Fruit fly (Drosophila melanogaster) whole organism, embryonic: ENCODE results near the gene trbd.

Source experiments
- Antp ChIP-seq: fragments of 200-800 bp; sonication (Bioruptor generic); optimal IDR thresholded peaks from 3 replicates; lab custom pipeline; 2016; ENCODE audit warnings: missing biosample characterization, missing genetic modification characterization
- Atf3 ChIP-seq: fragments of 200-800 bp; sonication (Bioruptor generic); optimal IDR thresholded peaks from 3 replicates; lab custom pipeline; 2016; ENCODE audit warnings: missing biosample characterization, missing genetic modification characterization
- CG10321 ChIP-seq: fragments of 200-800 bp; sonication (Bioruptor generic); IDR thresholded peaks from 2 replicates; pipeline ENCODE4 v1.3.6; 2022; ENCODE audit warnings: missing biosample characterization, missing genetic modification characterization
- CG11398 ChIP-seq: fragments of 200-800 bp; sonication (Bioruptor generic); optimal IDR thresholded peaks from 2 replicates; lab custom pipeline; 2016; ENCODE audit warnings: missing biosample characterization, missing genetic modification characterization
- CG12155 ChIP-seq: fragments of 200-800 bp; sonication (Bioruptor generic); optimal IDR thresholded peaks from 3 replicates; lab custom pipeline; 2016; ENCODE audit warnings: missing biosample characterization, missing genetic modification characterization
- CG12219 ChIP-seq: fragments of 200-800 bp; sonication (Bioruptor generic); optimal IDR thresholded peaks from 3 replicates; lab custom pipeline; 2018; ENCODE audit warnings: missing biosample characterization, mild to moderate bottlenecking, missing genetic modification characterization
- CG1233 ChIP-seq: fragments of 200-800 bp; sonication (Bioruptor generic); optimal IDR thresholded peaks from 4 replicates; lab custom pipeline; 2018; ENCODE audit warnings: missing biosample characterization, mild to moderate bottlenecking, missing genetic modification characterization
- CG12744 ChIP-seq: fragments of 200-800 bp; sonication (Bioruptor generic); optimal IDR thresholded peaks from 2 replicates; lab custom pipeline; 2016; ENCODE audit warnings: missing biosample characterization, missing genetic modification characterization
- CG14014 ChIP-seq: fragments of 200-800 bp; sonication (Bioruptor generic); IDR thresholded peaks from 2 replicates; pipeline ENCODE4 v1.3.6; 2022; ENCODE audit warnings: missing biosample characterization, missing genetic modification characterization
- CG14441 ChIP-seq: fragments of 200-800 bp; sonication (Bioruptor generic); IDR thresholded peaks from 2 replicates; pipeline ENCODE4 v1.3.6; 2022; ENCODE audit warnings: missing biosample characterization, missing genetic modification characterization
- CG14860 ChIP-seq: fragments of 200-800 bp; sonication (Bioruptor generic); IDR thresholded peaks from 3 replicates; pipeline ENCODE4 v1.3.6; 2022; ENCODE audit warnings: missing biosample characterization, missing genetic modification characterization; ENCODE audit not compliant: partially characterized antibody
- CG17829 ChIP-seq: fragments of 200-800 bp; optimal IDR thresholded peaks from 2 replicates; lab custom pipeline; 2019; ENCODE audit warnings: missing biosample characterization, mild to moderate bottlenecking, missing genetic modification characterization, moderate library complexity
- CG18011 ChIP-seq: fragments of 200-800 bp; sonication (Bioruptor generic); optimal IDR thresholded peaks from 2 replicates; lab custom pipeline; 2017; ENCODE audit warnings: missing biosample characterization, missing genetic modification characterization, mild to moderate bottlenecking, moderate library complexity, missing genotype
- CG31224 ChIP-seq: fragments of 200-800 bp; sonication (Bioruptor generic); IDR thresholded peaks from 2 replicates; pipeline ENCODE4 v1.3.6; 2022; ENCODE audit warnings: missing biosample characterization, missing genetic modification characterization
- CG3838 ChIP-seq: fragments of 200-800 bp; sonication (Bioruptor generic); optimal IDR thresholded peaks from 3 replicates; lab custom pipeline; 2016; ENCODE audit warnings: missing biosample characterization, missing genetic modification characterization
- CG3847 ChIP-seq: fragments of 200-800 bp; sonication (Bioruptor generic); IDR thresholded peaks from 2 replicates; pipeline ENCODE4 v1.3.6; 2022; ENCODE audit warnings: missing biosample characterization, missing genetic modification characterization
- CG3995 ChIP-seq: fragments of 200-800 bp; sonication (Bioruptor generic); optimal IDR thresholded peaks from 3 replicates; lab custom pipeline; 2016; ENCODE audit warnings: missing biosample characterization, missing genetic modification characterization
- CG6654 ChIP-seq: fragments of 200-800 bp; sonication (Bioruptor generic); optimal IDR thresholded peaks from 2 replicates; lab custom pipeline; 2017; ENCODE audit warnings: missing biosample characterization, mild to moderate bottlenecking, missing genetic modification characterization
- CG6854 ChIP-seq: fragments of 200-800 bp; sonication (Bioruptor generic); optimal IDR thresholded peaks from 3 replicates; lab custom pipeline; 2017; ENCODE audit warnings: missing biosample characterization, mild to moderate bottlenecking, missing genetic modification characterization
- Dp ChIP-seq: fragments of 200-800 bp; sonication (Bioruptor generic); optimal IDR thresholded peaks from 2 replicates; lab custom pipeline; 2018; ENCODE audit warnings: missing biosample characterization, mild to moderate bottlenecking, missing genetic modification characterization, moderate library complexity
- Dref ChIP-seq: fragments of 200-800 bp; sonication (Bioruptor generic); IDR thresholded peaks from 2 replicates; pipeline ENCODE4 v1.3.6; 2022; ENCODE audit warnings: missing biosample characterization, missing genetic modification characterization
- Drgx ChIP-seq: fragments of 200-800 bp; sonication (Bioruptor generic); IDR thresholded peaks from 2 replicates; pipeline ENCODE4 v1.3.6; 2022; ENCODE audit warnings: missing biosample characterization, missing genetic modification characterization
- Eip74EF ChIP-seq, 2 experiments: fragments of 200-800 bp in 1 of 2; fragments of >200 bp in 1 of 2; sonication (Bioruptor generic) in 1 of 2; optimal IDR thresholded peaks; 2 replicates each; lab custom pipeline; 2017 to 2019; ENCODE audit warnings: missing biosample characterization in 2 of 2, missing genetic modification characterization in 2 of 2, mild to moderate bottlenecking in 1 of 2, moderate library complexity in 1 of 2
- Elba2 ChIP-seq: fragments of 200-800 bp; sonication (Bioruptor generic); optimal IDR thresholded peaks from 3 replicates; lab custom pipeline; 2016; ENCODE audit warnings: missing biosample characterization, missing genetic modification characterization
- Ets97D ChIP-seq: fragments of 200-800 bp; sonication (Bioruptor generic); optimal IDR thresholded peaks from 3 replicates; lab custom pipeline; 2016; ENCODE audit warnings: missing biosample characterization, missing genetic modification characterization
- Fer2 ChIP-seq: fragments of 200-800 bp; sonication (Bioruptor generic); optimal IDR thresholded peaks from 2 replicates; lab custom pipeline; 2018; ENCODE audit warnings: missing biosample characterization, mild to moderate bottlenecking, missing genetic modification characterization, moderate library complexity
- Gug ChIP-seq: fragments of 200-800 bp; sonication (Bioruptor generic); IDR thresholded peaks from 4 replicates; pipeline ENCODE4 v1.3.6; 2022; ENCODE audit warnings: missing biosample characterization, missing genetic modification characterization
- Hey ChIP-seq: fragments of 200-800 bp; sonication (Bioruptor generic); optimal IDR thresholded peaks from 3 replicates; lab custom pipeline; 2018; ENCODE audit warnings: missing biosample characterization, mild to moderate bottlenecking, missing genetic modification characterization
- Hr39 ChIP-seq: fragments of >200 bp; optimal IDR thresholded peaks from 2 replicates; lab custom pipeline; 2017
- Med ChIP-seq: fragments of 200-800 bp; sonication (Bioruptor generic); peaks from one replicate; lab custom pipeline; 2016; ENCODE audit warnings: missing biosample characterization, missing genetic modification characterization, mild to moderate bottlenecking, inconsistent platforms, moderate library complexity
- Nf-YA ChIP-seq: fragments of 200-800 bp; sonication (Bioruptor generic); IDR thresholded peaks from 2 replicates; pipeline ENCODE4 v1.3.6; 2022; ENCODE audit warnings: missing biosample characterization, missing genetic modification characterization
- Nf-YC ChIP-seq: fragments of 200-800 bp; optimal IDR thresholded peaks from 3 replicates; lab custom pipeline; 2019; ENCODE audit warnings: missing biosample characterization, mild to moderate bottlenecking, missing genetic modification characterization, moderate library complexity
- Sox102F ChIP-seq: fragments of 200-800 bp; sonication (Bioruptor generic); optimal IDR thresholded peaks from 2 replicates; lab custom pipeline; 2018; ENCODE audit warnings: missing biosample characterization, mild to moderate bottlenecking, missing genetic modification characterization, moderate library complexity
- Taf1 ChIP-seq: fragments of 200-800 bp; sonication (Bioruptor generic); IDR thresholded peaks from 2 replicates; pipeline ENCODE4 v1.3.6; 2022; ENCODE audit warnings: missing biosample characterization, missing genetic modification characterization
- abd-A ChIP-seq: fragments of 200-800 bp; sonication (Bioruptor generic); optimal IDR thresholded peaks from 3 replicates; lab custom pipeline; 2019; ENCODE audit warnings: missing biosample characterization, mild to moderate bottlenecking, missing genetic modification characterization, moderate library complexity
- cad ChIP-seq: fragments of >200 bp; optimal IDR thresholded peaks from 2 replicates; lab custom pipeline; 2017; ENCODE audit warnings: missing biosample characterization, missing genetic modification characterization
- da ChIP-seq: fragments of 200-800 bp; sonication (Bioruptor generic); optimal IDR thresholded peaks from 2 replicates; lab custom pipeline; 2016; ENCODE audit warnings: missing biosample characterization, missing genetic modification characterization
- disco-r ChIP-seq: fragments of 200-800 bp; sonication (Bioruptor generic); optimal IDR thresholded peaks from 2 replicates; lab custom pipeline; 2016; ENCODE audit warnings: missing biosample characterization, missing genetic modification characterization
- fd3F ChIP-seq: fragments of 200-800 bp; sonication (Bioruptor generic); optimal IDR thresholded peaks from 2 replicates; lab custom pipeline; 2018; ENCODE audit warnings: missing biosample characterization, mild to moderate bottlenecking, missing genetic modification characterization, moderate library complexity
- gsb ChIP-seq: fragments of 200-800 bp; sonication (Bioruptor generic); IDR thresholded peaks from 2 replicates; pipeline ENCODE4 v1.3.6; 2022; ENCODE audit warnings: missing biosample characterization, missing genetic modification characterization
- her ChIP-seq: fragments of 200-800 bp; sonication (Bioruptor generic); optimal IDR thresholded peaks from 2 replicates; lab custom pipeline; 2016; ENCODE audit warnings: missing biosample characterization, missing genetic modification characterization
- hkb ChIP-seq, 2 experiments: fragments of 200-800 bp in 1 of 2; fragments of >200 bp in 1 of 2; sonication (Bioruptor generic) in 1 of 2; IDR thresholded peaks in 1 of 2; optimal IDR thresholded peaks in 1 of 2; 2 replicates each; pipeline versions ENCODE4 v1.3.6 to Lab custom; 2017 to 2022; ENCODE audit warnings: missing biosample characterization in 1 of 2, missing genetic modification characterization in 1 of 2
- kah ChIP-seq: fragments of 200-800 bp; sonication (Bioruptor generic); optimal IDR thresholded peaks from 2 replicates; lab custom pipeline; 2018; ENCODE audit warnings: missing biosample characterization, mild to moderate bottlenecking, missing genetic modification characterization
- oc ChIP-seq: fragments of 200-800 bp; sonication (Bioruptor generic); optimal IDR thresholded peaks from 2 replicates; lab custom pipeline; 2018; ENCODE audit warnings: missing biosample characterization, mild to moderate bottlenecking, missing genetic modification characterization, moderate library complexity
- pnt ChIP-seq: fragments of 200-800 bp; sonication (Bioruptor generic); optimal IDR thresholded peaks from 3 replicates; lab custom pipeline; 2016; ENCODE audit warnings: missing biosample characterization, missing genetic modification characterization
- schlank ChIP-seq: fragments of 200-800 bp; sonication (Bioruptor generic); optimal IDR thresholded peaks from 2 replicates; lab custom pipeline; 2018; ENCODE audit warnings: missing biosample characterization, mild to moderate bottlenecking, missing genetic modification characterization
- scrt ChIP-seq: fragments of 200-800 bp; sonication (Bioruptor generic); optimal IDR thresholded peaks from 2 replicates; lab custom pipeline; 2018; ENCODE audit warnings: missing biosample characterization, mild to moderate bottlenecking, missing genetic modification characterization, moderate library complexity
- sqz ChIP-seq: fragments of 200-800 bp; sonication (Bioruptor generic); optimal IDR thresholded peaks from 3 replicates; lab custom pipeline; 2018; ENCODE audit warnings: missing biosample characterization, mild to moderate bottlenecking, missing genetic modification characterization
- tll ChIP-seq, 2 experiments: fragments of 200-800 bp in 1 of 2; fragments of >200 bp in 1 of 2; sonication (Bioruptor generic) in 1 of 2; optimal IDR thresholded peaks; 2 replicates each; lab custom pipeline; 2017 to 2019; ENCODE audit warnings: missing biosample characterization in 2 of 2, missing genetic modification characterization in 2 of 2, mild to moderate bottlenecking in 1 of 2, moderate library complexity in 1 of 2
- trem ChIP-seq: fragments of 200-800 bp; optimal IDR thresholded peaks from 3 replicates; lab custom pipeline; 2019; ENCODE audit warnings: missing biosample characterization, mild to moderate bottlenecking, missing genetic modification characterization, moderate library complexity
- twi ChIP-seq: fragments of 200-800 bp; optimal IDR thresholded peaks from 2 replicates; lab custom pipeline; 2019; ENCODE audit warnings: missing biosample characterization, mild to moderate bottlenecking, missing genetic modification characterization, moderate library complexity
- zen2 ChIP-seq: fragments of 200-800 bp; sonication (Bioruptor generic); IDR thresholded peaks from 3 replicates; pipeline ENCODE4 v1.3.6; 2022; ENCODE audit warnings: missing biosample characterization, missing genetic modification characterization; ENCODE audit not compliant: partially characterized antibody

Gene trbd

DNA sequence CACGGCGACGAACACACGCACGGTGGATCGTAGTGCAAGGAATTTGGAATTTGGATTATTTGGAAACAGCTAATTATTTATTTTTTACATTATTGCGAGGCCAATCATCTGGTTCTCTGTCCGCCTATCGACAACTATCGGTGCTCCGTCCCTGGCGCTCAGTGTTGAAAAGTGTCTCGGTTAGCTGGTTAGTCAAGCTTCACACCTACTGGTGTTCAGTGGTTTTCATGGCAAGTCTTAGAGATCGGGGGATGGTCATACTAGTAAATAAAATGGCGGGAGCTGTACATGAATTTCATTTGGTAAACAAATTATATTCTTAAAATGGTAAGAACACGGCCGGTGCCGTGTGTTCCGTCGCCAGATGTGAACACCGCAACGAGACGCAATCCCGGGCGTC lies at the start of gene trbd, which contains the start of gene dmt (continued):
- TF ChIP-seq Gug (GFP tag; lab: Robert Waterston, UW) (no peak), CG14014 (GFP tag; lab: Robert Waterston, UW) (no peak), CG14441 (GFP tag; lab: Robert Waterston, UW) (no peak), Eip74EF (GFP tag; optimal IDR thresholded peaks at IDR 0.05; lab: Kevin White, UChicago) (no peak), hkb (optimal IDR thresholded peaks at IDR 0.05; lab: Kevin White, UChicago) (peak; percentile 24), hkb (GFP tag; IDR thresholded peaks at IDR 0.05; lab: Robert Waterston, UW) (no peak), tll (GFP tag; optimal IDR thresholded peaks at IDR 0.05; lab: Kevin White, UChicago) (no peak), disco-r (GFP tag; lab: Kevin White, UChicago) (peak; percentile 1), CG3847 (GFP tag; lab: Robert Waterston, UW) (no peak), Fer2 (tag; lab: Kevin White, UChicago) (no peak), Sox102F (GFP tag; lab: Kevin White, UChicago) (no peak), Hr39 (lab: Kevin White, UChicago) (no peak), Med (peak; percentile 98), twi (tag; lab: Kevin White, UChicago) (no peak), Taf1 (GFP tag; lab: Robert Waterston, UW) (no peak), CG12155 (GFP tag; lab: Kevin White, UChicago) (peak; percentile 56), CG14860 (no peak), scrt (GFP tag; lab: Kevin White, UChicago) (no peak), her (peak; percentile 73), CG6854 (GFP tag; lab: Kevin White, UChicago) (no peak), sqz (GFP tag; lab: Kevin White, UChicago) (no peak), CG12219 (no peak), CG10321 (GFP tag; lab: Robert Waterston, UW) (no peak), kah (GFP tag; lab: Kevin White, UChicago) (peak; percentile 78), CG6654 (GFP tag; lab: Kevin White, UChicago) (no peak), Antp (GFP tag; lab: Kevin White, UChicago) (peak; percentile 68), CG1233 (GFP tag; lab: Kevin White, UChicago) (no peak), CG11398 (GFP tag; lab: Kevin White, UChicago) (peak; percentile 50), CG3838 (GFP tag; lab: Kevin White, UChicago) (no peak), CG12744 (GFP tag; lab: Kevin White, UChicago) (no peak), CG17829 (tag; lab: Kevin White, UChicago) (no peak), Hey (no peak), CG18011 (GFP tag; lab: Kevin White, UChicago) (no peak), Ets97D (GFP tag; lab: Kevin White, UChicago) (peak; percentile 94), oc (tag; lab: Kevin White, UChicago) (no peak), Dp (GFP tag; lab: Kevin White, UChicago) (peak; percentile 84), Nf-YA (GFP tag; lab: Robert Waterston, UW) (no peak), Elba2 (GFP tag; lab: Kevin White, UChicago) (peak; percentile 72), Dref (no peak), CG31224 (GFP tag; lab: Robert Waterston, UW) (no peak), fd3F (GFP tag; lab: Kevin White, UChicago) (no peak), Drgx (no peak), zen2 (GFP tag; lab: Robert Waterston, UW) (no peak), pnt (GFP tag; lab: Kevin White, UChicago) (peak; percentile 29), trem (peak; percentile 78), Atf3 (GFP tag; lab: Kevin White, UChicago) (peak; percentile 50), Nf-YC (tag; lab: Kevin White, UChicago) (no peak), CG3995 (peak; percentile 52), cad (GFP tag; lab: Kevin White, UChicago) (no peak), abd-A (tag; lab: Kevin White, UChicago) (no peak), schlank (tag; lab: Kevin White, UChicago) (peak; percentile 2), gsb (GFP tag; lab: Robert Waterston, UW) (no peak), da (peak; percentile 60)
